Worm (Caenorhabditis elegans) whole organism, L3 larva: ENCODE data around the gene F22E5.8.

Experiments
- ceh-28 ChIP-seq: fragments of 150-350 bp; optimal IDR thresholded peaks from 2 replicates; lab custom pipeline; 2014; ENCODE audit warnings: missing biosample characterization, missing genetic modification reagents, missing genetic modification characterization
- elt-3 ChIP-seq, 3 experiments: fragments of 150-350 bp in 1 of 3; sonication (generic microtip) in 2 of 3; optimal IDR thresholded peaks; 2 replicates in 2 of 3; 4 replicates in 1 of 3; lab custom pipeline; 2014 to 2017; ENCODE audit warnings: missing biosample characterization in 3 of 3, missing genetic modification characterization in 3 of 3
- fos-1 ChIP-seq: fragments of 150-350 bp; optimal IDR thresholded peaks from 2 replicates; lab custom pipeline; 2014; ENCODE audit warnings: missing biosample characterization, missing genetic modification characterization
- nfya-1 ChIP-seq: sonication (generic microtip); optimal IDR thresholded peaks from 2 replicates; lab custom pipeline; 2017; ENCODE audit warnings: missing genetic modification characterization, mild to moderate bottlenecking, missing compliant biosample characterization, antibody characterized with exemption, moderate library complexity; ENCODE audit not compliant: insufficient read depth
- nhr-28 ChIP-seq: fragments of 150-350 bp; optimal IDR thresholded peaks from 2 replicates; lab custom pipeline; 2014; ENCODE audit warnings: missing biosample characterization, missing genetic modification characterization
- ztf-11 ChIP-seq: fragments of 150-350 bp; optimal IDR thresholded peaks from 2 replicates; lab custom pipeline; 2014; ENCODE audit warnings: missing biosample characterization, missing genetic modification characterization

DNA sequence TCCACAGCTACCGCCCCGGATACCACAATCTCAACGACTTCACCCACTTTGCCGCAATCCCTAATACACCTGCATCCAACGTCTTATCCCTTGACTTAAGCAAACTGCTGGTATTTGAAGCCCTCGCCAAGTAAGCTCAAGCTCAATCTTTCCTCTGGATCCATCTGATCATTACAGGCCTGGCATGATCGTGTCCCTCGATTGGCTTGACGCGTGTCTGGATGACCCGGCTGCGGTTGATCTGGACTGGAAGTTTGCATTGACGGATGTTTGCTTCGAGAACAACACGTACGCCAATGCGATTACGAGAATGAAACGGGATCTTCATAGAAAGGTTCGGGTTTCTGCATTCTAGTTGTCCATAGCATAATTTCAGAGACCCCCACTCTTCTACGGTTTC is 38.9 kb upstream of the F22E5.8 start:
- no peak for TF ChIP-seq nhr-28
- no peak for TF ChIP-seq ceh-28 (tag; lab: Kevin White, UChicago)
- TF ChIP-seq fos-1 (tag; lab: Kevin White, UChicago): no peak
- TF ChIP-seq nfya-1 (tag; lab: Kevin White, UChicago): no peak
- no peak for TF ChIP-seq elt-3 (tag; optimal IDR thresholded peaks at IDR 0.05; lab: Kevin White, UChicago)
- no peak for TF ChIP-seq ztf-11 (tag; lab: Kevin White, UChicago)
